Worm (Caenorhabditis elegans): Measurements from ENCODE around the gene cnt-2.

cnt-2 gene

DNA sequence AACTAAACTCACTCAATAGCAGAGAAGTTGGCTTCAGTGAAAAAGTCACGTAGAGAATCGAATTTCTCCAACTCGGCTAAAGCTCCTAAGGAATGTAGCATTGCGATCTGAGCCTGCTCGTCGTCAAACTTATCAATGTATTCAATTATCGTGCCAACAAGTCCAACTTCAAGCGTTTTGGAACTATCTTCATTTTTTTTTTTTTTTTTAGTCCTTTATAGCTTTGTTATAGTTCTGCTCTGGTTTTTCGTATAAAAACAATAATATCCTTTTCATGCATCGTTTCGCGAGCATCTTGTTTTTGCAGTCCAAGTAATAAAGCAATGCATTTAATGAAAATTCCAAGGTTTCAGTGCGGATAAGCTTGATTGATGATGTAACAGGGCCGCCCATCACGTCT, 34.2 kb downstream of the cnt-2 start, which contains the start of gene Y39A1A.31:
Gene Y39A1A.31 (minus strand): TSS at position 101 of the 400 bp plus-strand sequence.
- TF ChIP-seq blmp-1 (tag; optimal IDR thresholded peaks at IDR 0.05) (no peak), mls-2 (tag; optimal IDR thresholded peaks at IDR 0.05) (no peak), elt-1 (tag; optimal IDR thresholded peaks at IDR 0.05; ENCODE audit: borderline replicate concordance, insufficient read depth) (no peak), unc-62 (GFP tag; optimal IDR thresholded peaks at IDR 0.05) (no peak), zip-8 (tag; optimal IDR thresholded peaks at IDR 0.05) (no peak), M03D4.4 (tag; optimal IDR thresholded peaks at IDR 0.05) (no peak), mep-1 (tag; optimal IDR thresholded peaks at IDR 0.05) (no peak), drap-1 (GFP tag; optimal IDR thresholded peaks at IDR 0.05) (no peak), sem-2 (GFP tag; optimal IDR thresholded peaks at IDR 0.05) (no peak), ztf-11 (tag; optimal IDR thresholded peaks at IDR 0.05) (no peak), lsy-2 (tag; optimal IDR thresholded peaks at IDR 0.05) (no peak), nhr-28 (tag; optimal IDR thresholded peaks at IDR 0.05) (no peak), ceh-39 (tag; optimal IDR thresholded peaks at IDR 0.05) (no peak), lin-13 (tag; optimal IDR thresholded peaks at IDR 0.05) (no peak), tbx-8 (GFP tag; optimal IDR thresholded peaks at IDR 0.05) (no peak), flh-1 (GFP tag; optimal IDR thresholded peaks at IDR 0.05) (no peak), lin-32 (GFP tag; optimal IDR thresholded peaks at IDR 0.05) (no peak)

DNA sequence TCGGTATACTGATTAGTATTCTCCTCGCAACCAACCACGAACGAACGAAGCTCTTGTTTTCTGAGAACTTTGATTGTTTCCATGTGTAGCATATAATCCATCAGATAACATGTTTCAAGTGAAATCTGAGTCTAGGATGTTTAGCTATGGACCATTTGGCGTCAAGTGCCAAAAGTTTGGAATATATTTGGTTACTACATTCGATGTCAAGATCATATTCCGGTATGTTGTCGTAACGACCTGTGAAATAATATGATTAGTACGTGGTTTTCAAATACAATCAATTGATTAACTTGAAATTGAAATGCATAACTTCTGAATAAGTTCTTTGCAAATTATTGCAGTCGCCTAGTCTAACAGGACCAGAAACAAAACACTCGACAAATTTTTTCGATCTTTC, 36.2 kb downstream of the cnt-2 start, which contains the start of gene Y39A1A.17:
Gene Y39A1A.17 (minus strand): TSS at position 101 of the 400 bp plus-strand sequence.
- no peak for TF ChIP-seq tbx-8 (GFP tag; optimal IDR thresholded peaks at IDR 0.05)
- no peak for TF ChIP-seq unc-39 (tag; optimal IDR thresholded peaks at IDR 0.05)
- TF ChIP-seq M03D4.4 (tag; optimal IDR thresholded peaks at IDR 0.05), result no peak
- TF ChIP-seq sem-2 (GFP tag; optimal IDR thresholded peaks at IDR 0.05), result no peak

DNA sequence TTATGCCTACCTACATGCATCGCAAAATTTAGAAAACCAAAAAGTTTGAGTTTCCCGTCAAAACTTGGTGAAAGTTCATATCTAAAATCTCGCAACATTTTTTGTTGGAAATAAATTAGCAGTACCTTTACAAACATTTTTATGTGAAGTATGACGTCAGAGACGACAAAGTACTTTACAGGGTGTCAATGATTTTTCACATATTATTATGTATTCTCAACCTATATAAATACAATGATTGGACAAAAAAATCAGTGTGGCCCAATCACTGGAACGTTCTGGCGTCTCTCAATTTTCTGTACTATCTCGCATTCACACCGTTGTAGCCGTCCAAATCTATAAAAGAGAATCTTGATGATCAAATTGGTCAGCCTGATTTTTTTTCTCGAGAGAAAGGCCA, 39.5 kb downstream of the cnt-2 start, which contains the start of the genes Y39A1A.18 and fmo-3:
Gene Y39A1A.18 (minus strand): TSS at position 192 of the 400 bp plus-strand sequence.
Gene fmo-3 (plus strand): TSS at position 388 of the 400 bp plus-strand sequence.
- no peak for TF ChIP-seq lin-13 (tag; optimal IDR thresholded peaks at IDR 0.05)
- no peak for TF ChIP-seq blmp-1 (tag; optimal IDR thresholded peaks at IDR 0.05)

DNA sequence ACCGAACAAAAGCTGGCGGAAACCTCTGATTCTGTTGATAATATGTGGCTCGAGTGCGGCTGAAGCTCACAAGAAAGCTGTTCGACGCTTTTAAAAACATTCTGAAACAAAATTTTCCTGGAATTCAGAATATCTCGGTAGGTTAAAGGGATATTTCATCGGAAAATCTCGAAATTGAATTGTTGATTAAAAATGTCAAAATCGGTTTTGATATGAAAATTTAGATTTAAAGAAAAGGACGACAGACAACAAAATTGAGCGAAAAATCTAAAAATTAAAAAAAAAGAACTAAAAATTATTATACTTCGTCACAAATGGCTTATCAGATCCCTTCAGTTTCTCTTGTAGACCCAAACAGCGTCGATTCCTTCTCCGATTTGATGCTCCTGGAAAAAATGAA, 45.6 kb downstream of the cnt-2 start, which contains the start of gene Y39A1A.20:
Gene Y39A1A.20 (minus strand): TSS at position 101 of the 400 bp plus-strand sequence.
- TF ChIP-seq nhr-237 (tag; optimal IDR thresholded peaks at IDR 0.05) (no peak), ztf-11 (tag; optimal IDR thresholded peaks at IDR 0.05) (no peak), nhr-76 (tag; optimal IDR thresholded peaks at IDR 0.05) (no peak), ceh-83 (GFP tag; optimal IDR thresholded peaks at IDR 0.05) (no peak), bed-3 (GFP tag; optimal IDR thresholded peaks at IDR 0.05) (no peak), unc-120 (tag; optimal IDR thresholded peaks at IDR 0.05; ENCODE audit: poor library complexity, severe bottlenecking) (no peak)

DNA sequence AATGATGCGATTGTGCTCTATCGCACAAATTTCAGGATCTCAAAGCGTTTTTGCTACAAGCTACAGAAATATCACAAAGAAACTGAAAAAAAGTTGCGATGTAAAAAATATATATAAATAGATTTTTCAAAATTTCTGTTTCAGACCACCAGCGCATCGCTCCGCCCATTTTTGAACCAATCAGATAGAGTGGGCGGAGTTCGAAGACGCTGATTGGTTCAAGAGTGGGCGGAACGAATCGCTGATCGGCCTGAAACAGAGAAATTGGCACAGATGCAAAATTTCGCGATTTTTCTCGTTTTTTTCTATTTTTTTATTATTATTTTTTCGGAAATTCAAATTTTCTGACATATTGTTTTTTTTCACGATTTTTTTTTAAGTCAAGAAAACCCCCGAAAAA, 48.0 kb downstream of the cnt-2 start:
- TF ChIP-seq elt-1 (tag; optimal IDR thresholded peaks at IDR 0.05; ENCODE audit: borderline replicate concordance, insufficient read depth), result no peak
- no peak for TF ChIP-seq zip-8 (tag; optimal IDR thresholded peaks at IDR 0.05)
- no peak for TF ChIP-seq snpc-4 (tag; optimal IDR thresholded peaks at IDR 0.05)
- TF ChIP-seq cnd-1 (tag; optimal IDR thresholded peaks at IDR 0.05), result no peak
- no peak for TF ChIP-seq ceh-83 (GFP tag; optimal IDR thresholded peaks at IDR 0.05)
- no peak for TF ChIP-seq lin-32 (GFP tag; optimal IDR thresholded peaks at IDR 0.05)
- no peak for TF ChIP-seq ham-2 (GFP tag; optimal IDR thresholded peaks at IDR 0.05)
- no peak for TF ChIP-seq sptf-1 (tag; optimal IDR thresholded peaks at IDR 0.05)
- no peak for TF ChIP-seq mls-2 (tag; optimal IDR thresholded peaks at IDR 0.05)
- no peak for TF ChIP-seq ztf-11 (tag; optimal IDR thresholded peaks at IDR 0.05)
- no peak for TF ChIP-seq ces-1 (GFP tag; optimal IDR thresholded peaks at IDR 0.05)
- TF ChIP-seq ceh-39 (tag; optimal IDR thresholded peaks at IDR 0.05), result no peak
- TF ChIP-seq nhr-2 (tag; optimal IDR thresholded peaks at IDR 0.05), result no peak
- TF ChIP-seq bed-3 (GFP tag; optimal IDR thresholded peaks at IDR 0.05), result no peak
- TF ChIP-seq flh-1 (GFP tag; optimal IDR thresholded peaks at IDR 0.05), result no peak
- no peak for TF ChIP-seq mab-5 (tag; optimal IDR thresholded peaks at IDR 0.05)
- TF ChIP-seq lsy-2 (tag; optimal IDR thresholded peaks at IDR 0.05), result no peak
- TF ChIP-seq nhr-28 (tag; optimal IDR thresholded peaks at IDR 0.05), result no peak
- no peak for TF ChIP-seq nhr-76 (tag; optimal IDR thresholded peaks at IDR 0.05)
- TF ChIP-seq nhr-12 (tag; optimal IDR thresholded peaks at IDR 0.05), result no peak

Data from whole organism, mixed stage, embryonic.